Fruit fly (Drosophila melanogaster) whole organism, embryonic: ENCODE results near the gene aru.

Experiments
- CG12659 ChIP-seq: fragments of 200-800 bp; sonication (Bioruptor generic); optimal IDR thresholded peaks from 3 replicates; lab custom pipeline; 2017; ENCODE audit warnings: mild to moderate bottlenecking, missing biosample characterization, missing genetic modification reagents, missing genetic modification characterization
- CG15479 ChIP-seq: fragments of 200-800 bp; sonication (Bioruptor generic); optimal IDR thresholded peaks from 3 replicates; lab custom pipeline; 2019; ENCODE audit warnings: missing biosample characterization, mild to moderate bottlenecking, missing genetic modification characterization, moderate library complexity
- CG15514 ChIP-seq: fragments of 200-800 bp; sonication (Bioruptor generic); optimal IDR thresholded peaks from 3 replicates; lab custom pipeline; 2017; ENCODE audit warnings: missing biosample characterization, missing genetic modification characterization, mild to moderate bottlenecking, moderate library complexity, missing genetic modification reagents
- CG1602 ChIP-seq: fragments of 200-800 bp; sonication (Bioruptor generic); optimal IDR thresholded peaks from 3 replicates; lab custom pipeline; 2016; ENCODE audit warnings: missing biosample characterization, missing genetic modification characterization
- CG2120 ChIP-seq: fragments of 200-800 bp; sonication (Bioruptor generic); optimal IDR thresholded peaks from 3 replicates; lab custom pipeline; 2016; ENCODE audit warnings: missing biosample characterization, missing genetic modification characterization
- CG31224 ChIP-seq: fragments of 200-800 bp; sonication (Bioruptor generic); IDR thresholded peaks from 2 replicates; pipeline ENCODE4 v1.3.6; 2022; ENCODE audit warnings: missing biosample characterization, missing genetic modification characterization
- CG31441 ChIP-seq: fragments of 200-800 bp; sonication (Bioruptor generic); IDR thresholded peaks from 2 replicates; pipeline ENCODE4 v1.3.6; 2022; ENCODE audit warnings: missing biosample characterization, missing genetic modification characterization
- CG33557 ChIP-seq: fragments of 200-800 bp; sonication (Bioruptor generic); optimal IDR thresholded peaks from 2 replicates; lab custom pipeline; 2019; ENCODE audit warnings: missing biosample characterization, mild to moderate bottlenecking, missing genetic modification characterization, moderate library complexity
- CG4424 ChIP-seq: fragments of 200-800 bp; sonication (Bioruptor generic); optimal IDR thresholded peaks from 3 replicates; lab custom pipeline; 2016; ENCODE audit warnings: missing biosample characterization, missing genetic modification characterization
- CG4820 ChIP-seq: fragments of 200-800 bp; sonication (Bioruptor generic); optimal IDR thresholded peaks from 3 replicates; lab custom pipeline; 2016; ENCODE audit warnings: missing biosample characterization, missing genetic modification characterization
- CG6689 ChIP-seq: fragments of 200-800 bp; sonication (Bioruptor generic); IDR thresholded peaks from 2 replicates; pipeline ENCODE4 v1.3.6; 2022; ENCODE audit warnings: missing biosample characterization, missing genetic modification characterization
- CG6854 ChIP-seq: fragments of 200-800 bp; sonication (Bioruptor generic); optimal IDR thresholded peaks from 3 replicates; lab custom pipeline; 2017; ENCODE audit warnings: missing biosample characterization, mild to moderate bottlenecking, missing genetic modification characterization
- CG7556 ChIP-seq: fragments of 200-800 bp; sonication (Bioruptor generic); optimal IDR thresholded peaks from 2 replicates; lab custom pipeline; 2017; ENCODE audit warnings: missing biosample characterization, mild to moderate bottlenecking, missing genetic modification characterization
- CG7786 ChIP-seq: fragments of 200-800 bp; sonication (Bioruptor generic); optimal IDR thresholded peaks from 2 replicates; lab custom pipeline; 2016; ENCODE audit warnings: missing biosample characterization, missing genetic modification characterization
- Eip74EF ChIP-seq, 2 experiments: fragments of 200-800 bp in 1 of 2; fragments of >200 bp in 1 of 2; sonication (Bioruptor generic) in 1 of 2; optimal IDR thresholded peaks; 2 replicates each; lab custom pipeline; 2017 to 2019; ENCODE audit warnings: missing biosample characterization in 2 of 2, missing genetic modification characterization in 2 of 2, mild to moderate bottlenecking in 1 of 2, moderate library complexity in 1 of 2
- Gug ChIP-seq: fragments of 200-800 bp; sonication (Bioruptor generic); IDR thresholded peaks from 4 replicates; pipeline ENCODE4 v1.3.6; 2022; ENCODE audit warnings: missing biosample characterization, missing genetic modification characterization
- Med ChIP-seq: fragments of 200-800 bp; sonication (Bioruptor generic); peaks from one replicate; lab custom pipeline; 2016; ENCODE audit warnings: missing biosample characterization, missing genetic modification characterization, mild to moderate bottlenecking, inconsistent platforms, moderate library complexity
- Sox100B ChIP-seq: fragments of 200-800 bp; sonication (Bioruptor generic); optimal IDR thresholded peaks from 3 replicates; lab custom pipeline; 2018; ENCODE audit warnings: missing biosample characterization, mild to moderate bottlenecking, missing genetic modification characterization
- Sox102F ChIP-seq: fragments of 200-800 bp; sonication (Bioruptor generic); optimal IDR thresholded peaks from 2 replicates; lab custom pipeline; 2018; ENCODE audit warnings: missing biosample characterization, mild to moderate bottlenecking, missing genetic modification characterization, moderate library complexity
- Ssrp ChIP-seq: fragments of 200-800 bp; sonication (Bioruptor generic); optimal IDR thresholded peaks from 2 replicates; lab custom pipeline; 2018; ENCODE audit warnings: missing biosample characterization, mild to moderate bottlenecking, missing genetic modification characterization, moderate library complexity
- YL-1 ChIP-seq: fragments of 200-800 bp; sonication (Bioruptor generic); optimal IDR thresholded peaks from 3 replicates; lab custom pipeline; 2017; ENCODE audit warnings: missing biosample characterization, mild to moderate bottlenecking, missing genetic modification characterization
- bsh ChIP-seq, 2 experiments: fragments of 200-800 bp; sonication (Bioruptor generic); optimal IDR thresholded peaks; 2 replicates each; lab custom pipeline; 2017 to 2018; ENCODE audit warnings: mild to moderate bottlenecking in 2 of 2, missing biosample characterization in 2 of 2, missing genetic modification characterization in 2 of 2, moderate library complexity in 1 of 2
- cas ChIP-seq: fragments of 200-800 bp; sonication (Bioruptor generic); IDR thresholded peaks from 2 replicates; pipeline ENCODE4 v1.3.6; 2022; ENCODE audit warnings: missing biosample characterization, missing genetic modification characterization
- cato ChIP-seq: fragments of 200-800 bp; sonication (Bioruptor generic); optimal IDR thresholded peaks from 2 replicates; lab custom pipeline; 2016; ENCODE audit warnings: missing biosample characterization, missing genetic modification characterization, borderline replicate concordance
- chn ChIP-seq: fragments of 200-800 bp; sonication (Bioruptor generic); optimal IDR thresholded peaks from 2 replicates; lab custom pipeline; 2016; ENCODE audit warnings: missing biosample characterization, missing genetic modification characterization
- ci ChIP-seq: fragments of 200-800 bp; sonication (Bioruptor generic); IDR thresholded peaks from 3 replicates; pipeline ENCODE4 v1.3.6; 2022; ENCODE audit warnings: missing biosample characterization, missing genetic modification characterization
- corto ChIP-seq: fragments of 200-800 bp; sonication (Bioruptor generic); optimal IDR thresholded peaks from 2 replicates; lab custom pipeline; 2016; ENCODE audit warnings: missing biosample characterization, mild to moderate bottlenecking, missing genetic modification characterization, moderate library complexity
- croc ChIP-seq: fragments of 200-800 bp; sonication (Bioruptor generic); conservative IDR thresholded peaks from 3 replicates; pipeline ENCODE4 v1.3.6; 2022; ENCODE audit warnings: missing biosample characterization, missing genetic modification characterization
- crol ChIP-seq: fragments of 200-800 bp; sonication (Bioruptor generic); IDR thresholded peaks from 2 replicates; pipeline ENCODE4 v1.3.6; 2022; ENCODE audit warnings: missing biosample characterization, missing genetic modification characterization
- da ChIP-seq: fragments of 200-800 bp; sonication (Bioruptor generic); optimal IDR thresholded peaks from 2 replicates; lab custom pipeline; 2016; ENCODE audit warnings: missing biosample characterization, missing genetic modification characterization
- emc ChIP-seq: fragments of 200-800 bp; sonication (Bioruptor generic); optimal IDR thresholded peaks from 2 replicates; lab custom pipeline; 2016; ENCODE audit warnings: missing biosample characterization, missing genetic modification characterization
- jing ChIP-seq: fragments of 200-800 bp; sonication (Bioruptor generic); optimal IDR thresholded peaks from 2 replicates; lab custom pipeline; 2018; ENCODE audit warnings: missing biosample characterization, mild to moderate bottlenecking, missing genetic modification characterization
- kni ChIP-seq: fragments of 200-800 bp; sonication (Bioruptor generic); optimal IDR thresholded peaks from 3 replicates; lab custom pipeline; 2017; ENCODE audit warnings: mild to moderate bottlenecking, missing biosample characterization, missing genetic modification reagents, missing genetic modification characterization
- lbe ChIP-seq: fragments of 200-800 bp; sonication (Bioruptor generic); optimal IDR thresholded peaks from 2 replicates; lab custom pipeline; 2016; ENCODE audit warnings: missing biosample characterization, mild to moderate bottlenecking, missing genetic modification characterization
- maf-S ChIP-seq: fragments of 200-800 bp; sonication (Bioruptor generic); optimal IDR thresholded peaks from 2 replicates; lab custom pipeline; 2016; ENCODE audit warnings: missing biosample characterization, missing genetic modification characterization
- mam ChIP-seq: fragments of 200-800 bp; sonication (Bioruptor generic); optimal IDR thresholded peaks from 3 replicates; lab custom pipeline; 2016; ENCODE audit warnings: missing biosample characterization, missing genetic modification characterization
- nerfin-2 ChIP-seq: fragments of 200-800 bp; sonication (Bioruptor generic); IDR thresholded peaks from 2 replicates; pipeline ENCODE4 v1.3.6; 2022; ENCODE audit warnings: missing biosample characterization, missing genetic modification characterization; ENCODE audit not compliant: partially characterized antibody
- nom ChIP-seq: fragments of 200-800 bp; sonication (Bioruptor generic); optimal IDR thresholded peaks from 2 replicates; lab custom pipeline; 2017; ENCODE audit warnings: missing biosample characterization, missing genetic modification characterization, mild to moderate bottlenecking, moderate library complexity, missing genetic modification reagents
- onecut ChIP-seq: fragments of 200-800 bp; sonication (Bioruptor generic); IDR thresholded peaks from 2 replicates; pipeline ENCODE4 v1.3.6; 2022; ENCODE audit warnings: missing biosample characterization, missing genetic modification characterization
- sens ChIP-seq: fragments of 200-800 bp; sonication (Bioruptor generic); peaks from one replicate; lab custom pipeline; 2016; ENCODE audit warnings: missing biosample characterization, missing genetic modification characterization
- zf30C ChIP-seq: fragments of 200-800 bp; sonication (Bioruptor generic); optimal IDR thresholded peaks from 3 replicates; lab custom pipeline; 2018; ENCODE audit warnings: missing biosample characterization, mild to moderate bottlenecking, missing genetic modification characterization

aru gene

DNA sequence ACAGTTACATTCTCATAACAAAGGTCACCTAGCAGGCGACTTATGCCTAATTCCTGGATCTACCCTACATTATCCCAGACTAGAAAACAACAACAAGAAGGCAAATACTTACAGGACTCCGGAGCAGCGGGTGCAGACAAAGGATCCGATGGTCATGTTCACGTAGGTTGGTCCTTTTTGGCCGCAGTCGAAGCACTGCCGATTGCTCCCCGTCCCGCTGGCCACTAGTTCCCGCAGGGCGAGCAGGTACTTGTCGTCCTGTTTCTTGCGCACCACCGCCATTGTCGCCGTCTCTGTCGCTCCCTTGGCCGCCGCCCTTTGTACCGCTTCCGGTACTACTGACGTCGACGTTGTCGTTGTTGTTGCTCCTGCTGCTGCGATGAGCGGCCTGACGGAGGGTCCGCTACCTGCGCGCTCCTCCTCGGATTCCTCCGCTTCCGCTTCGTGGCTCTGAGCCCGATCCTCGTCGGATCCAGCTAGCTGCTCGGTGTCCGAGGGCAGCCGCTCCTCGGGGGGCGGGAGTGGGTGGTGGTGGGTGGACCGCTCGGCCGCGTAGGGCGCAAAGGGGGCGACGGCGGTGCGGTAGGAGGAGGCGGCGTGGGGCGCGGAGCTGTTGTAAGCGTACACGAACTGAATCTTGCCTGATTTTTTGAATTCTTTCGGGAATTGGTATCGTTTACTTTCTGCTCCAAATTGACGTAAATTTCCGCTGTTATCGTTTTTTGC, 18.2 kb downstream of the aru start (continued):
- TF ChIP-seq emc (GFP tag; lab: Kevin White, UChicago): no peak
- no peak for TF ChIP-seq YL-1 (GFP tag; lab: Kevin White, UChicago)
- TF ChIP-seq cas (GFP tag; lab: Robert Waterston, UW): no peak
- no peak for TF ChIP-seq maf-S (GFP tag; lab: Kevin White, UChicago)
- no peak for TF ChIP-seq CG6854 (GFP tag; lab: Kevin White, UChicago)
- peak; percentile 6 for TF ChIP-seq chn (GFP tag; lab: Kevin White, UChicago)
- TF ChIP-seq CG7786 (GFP tag; lab: Kevin White, UChicago): no peak
- TF ChIP-seq CG15479 (GFP tag; lab: Kevin White, UChicago): peak; percentile 86
- TF ChIP-seq ci (GFP tag; lab: Robert Waterston, UW): peak; percentile 47; the same call in 1 of the 3 replicates
- TF ChIP-seq onecut (GFP tag; lab: Robert Waterston, UW): no peak
- peak; percentile 62 for TF ChIP-seq Med (GFP tag; lab: Kevin White, UChicago)

DNA sequence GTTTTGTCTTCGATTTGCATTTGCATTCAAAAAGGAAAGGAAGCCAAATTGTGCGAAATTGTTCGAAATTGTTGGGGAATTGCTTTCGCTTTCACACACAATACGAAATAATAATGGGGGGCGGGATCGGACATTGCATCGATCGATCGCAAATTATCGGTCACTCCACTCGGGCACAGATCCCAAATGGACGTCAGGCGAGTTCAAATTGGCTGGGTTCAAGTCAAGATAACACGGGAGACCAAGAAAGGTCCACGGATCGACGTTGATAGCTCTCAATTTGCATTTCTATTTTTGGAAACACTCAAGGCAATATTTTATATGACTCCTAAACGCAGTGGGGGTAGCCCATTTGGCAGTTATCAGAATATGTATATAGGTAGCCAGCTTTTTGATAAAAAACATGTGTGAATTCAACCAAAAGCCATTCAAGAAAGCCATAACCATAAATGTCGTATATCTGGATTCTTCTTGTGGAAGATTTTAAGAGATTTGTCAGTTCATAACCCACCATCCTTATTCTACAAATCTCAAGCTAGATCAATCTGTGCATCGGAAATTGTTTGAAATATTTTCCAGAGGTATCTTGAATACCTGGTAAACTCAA, 18.9 kb downstream of the aru start:
- TF ChIP-seq croc (GFP tag; lab: Robert Waterston, UW) (no peak), sens (GFP tag; lab: Kevin White, UChicago) (peak; percentile 9)

DNA sequence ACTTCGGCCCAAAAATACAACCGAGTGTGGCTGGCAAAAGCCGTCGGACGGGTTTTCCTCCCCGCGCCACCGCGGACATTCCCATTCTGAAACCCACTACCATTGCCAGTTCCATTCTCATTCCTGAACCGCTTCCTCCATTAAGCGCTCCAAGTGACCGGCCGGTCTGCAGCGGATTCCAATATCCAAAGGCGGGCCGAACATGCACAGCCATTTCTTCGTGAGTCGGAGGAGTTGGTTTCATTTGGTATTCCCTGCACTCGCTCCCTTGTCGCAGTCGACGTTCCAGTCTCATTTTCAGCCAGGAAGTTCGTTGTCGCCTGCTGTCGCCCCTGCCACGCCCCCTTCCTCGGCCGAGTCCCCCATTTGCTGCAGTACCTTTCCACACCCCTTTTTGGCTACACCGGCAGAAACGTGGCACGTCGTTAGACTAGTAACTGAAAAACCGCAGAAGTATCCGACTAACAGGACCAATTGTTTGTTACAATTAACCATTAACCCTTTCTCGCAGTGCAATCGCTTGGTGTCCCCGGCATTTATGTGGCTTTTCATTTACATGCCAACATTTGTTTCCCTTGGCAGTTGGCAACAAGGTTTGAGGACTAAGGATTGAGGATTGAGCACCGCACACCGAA, 20.0 kb downstream of the aru start:
- peak; percentile 65 for TF ChIP-seq nom (GFP tag; lab: Kevin White, UChicago)
- TF ChIP-seq crol (GFP tag; lab: Robert Waterston, UW): peak; percentile 40; the same call in 1 of the 2 replicates
- no peak for TF ChIP-seq CG6689 (GFP tag; lab: Robert Waterston, UW)
- TF ChIP-seq corto (GFP tag; lab: Kevin White, UChicago): peak; percentile 45
- TF ChIP-seq CG31224 (GFP tag; lab: Robert Waterston, UW): no peak
- no peak for TF ChIP-seq jing
- no peak for TF ChIP-seq CG33557 (GFP tag; lab: Kevin White, UChicago)
- peak; percentile 43 for TF ChIP-seq Med (GFP tag; lab: Kevin White, UChicago)
- TF ChIP-seq sens (GFP tag; lab: Kevin White, UChicago): peak; percentile 22
- peak in 1 of 2 experiments; percentile 32 for TF ChIP-seq bsh (GFP tag; optimal IDR thresholded peaks at IDR 0.05; lab: Kevin White, UChicago)
- no peak for TF ChIP-seq nerfin-2
- no peak for TF ChIP-seq CG15514
- TF ChIP-seq CG4820 (GFP tag; lab: Kevin White, UChicago): no peak
- TF ChIP-seq lbe (GFP tag; lab: Kevin White, UChicago): peak; percentile 38
- TF ChIP-seq mam (GFP tag; lab: Kevin White, UChicago): no peak
- peak; percentile 67 for TF ChIP-seq kni
- TF ChIP-seq zf30C (GFP tag; lab: Kevin White, UChicago): peak; percentile 27

DNA sequence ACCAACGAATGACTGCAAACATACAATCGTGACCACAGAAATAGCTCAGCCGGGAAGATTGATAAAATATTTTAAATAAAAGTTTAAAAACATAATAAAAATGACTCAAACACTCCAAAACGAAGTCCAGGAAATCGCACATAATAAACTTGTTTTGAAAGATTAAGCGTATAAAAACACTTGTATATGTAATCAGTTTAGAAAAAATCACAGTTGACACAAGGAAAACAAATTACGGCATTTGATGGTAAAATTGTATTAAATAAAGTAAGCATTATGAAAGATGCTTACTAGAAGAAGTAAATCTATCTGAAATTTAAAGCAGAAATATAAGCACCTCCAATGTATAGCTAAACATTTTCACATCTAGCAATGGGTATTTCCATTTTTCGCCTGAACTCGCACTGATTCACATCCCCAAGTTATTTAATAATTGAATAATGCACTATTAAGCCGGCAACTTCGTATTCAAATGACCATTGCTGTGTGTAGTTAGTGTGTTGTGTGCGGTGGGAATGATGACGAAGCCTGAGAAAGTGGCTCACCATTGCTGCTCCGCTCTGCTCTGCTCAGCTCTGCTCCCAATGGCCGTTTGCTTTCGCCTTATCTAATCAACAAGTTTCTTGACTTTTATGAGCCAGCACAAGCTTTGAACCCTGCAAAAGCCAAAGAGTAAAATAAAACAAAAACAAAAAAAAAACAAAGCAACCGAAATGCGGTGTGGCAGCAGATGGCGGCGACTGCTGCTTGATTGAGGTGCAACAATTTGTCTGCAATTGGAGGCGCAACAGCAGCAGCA, 20.8 kb downstream of the aru start:
- peak; percentile 7 for TF ChIP-seq Sox102F (GFP tag; lab: Kevin White, UChicago)
- peak; percentile 20 for TF ChIP-seq Ssrp (tag; lab: Kevin White, UChicago)
- TF ChIP-seq Eip74EF (GFP tag; optimal IDR thresholded peaks at IDR 0.05; lab: Kevin White, UChicago): peak in 1 of 2 experiments; percentile 25
- no peak for TF ChIP-seq Gug (GFP tag; lab: Robert Waterston, UW)
- peak; percentile 11 for TF ChIP-seq CG12659 (GFP tag; lab: Kevin White, UChicago)
- TF ChIP-seq cato (GFP tag; lab: Kevin White, UChicago): no peak
- peak; percentile 37 for TF ChIP-seq CG7556
- peak; percentile 85 for TF ChIP-seq sens (GFP tag; lab: Kevin White, UChicago)
- TF ChIP-seq CG1602: no peak
- TF ChIP-seq CG31441 (GFP tag; lab: Robert Waterston, UW): peak; percentile 42; the same call in 1 of the 2 replicates
- TF ChIP-seq CG4424: peak; percentile 23
- no peak for TF ChIP-seq da (GFP tag; lab: Kevin White, UChicago)
- peak; percentile 12 for TF ChIP-seq CG2120 (GFP tag; lab: Kevin White, UChicago)
- peak; percentile 47 for TF ChIP-seq Sox100B (GFP tag; lab: Kevin White, UChicago)
